Worm (Caenorhabditis elegans) whole organism, late embryonic: ENCODE data around the gene C46C11.4.
A peak's percentile ranks its signal among the peaks of the same experiment; 100 is the strongest.

Source experiments
- C08G9.2 ChIP-seq: sonication (generic microtip); optimal IDR thresholded peaks from 2 replicates; lab custom pipeline; 2016; ENCODE audit warnings: mild to moderate bottlenecking, missing genetic modification characterization, moderate library complexity, missing compliant biosample characterization
- F13H6.1 ChIP-seq: sonication (generic microtip); optimal IDR thresholded peaks from 2 replicates; lab custom pipeline; 2016; ENCODE audit warnings: missing genetic modification characterization, missing compliant biosample characterization
- K09A11.1 ChIP-seq: sonication (generic microtip); optimal IDR thresholded peaks from 2 replicates; lab custom pipeline; 2017; ENCODE audit warnings: antibody characterized with exemption, mild to moderate bottlenecking, missing genetic modification characterization, missing compliant biosample characterization; ENCODE audit not compliant: insufficient read depth
- T23F11.4 ChIP-seq: fragments of 200-800 bp; sonication (Bioruptor generic); optimal IDR thresholded peaks from 2 replicates; lab custom pipeline; 2018; ENCODE audit warnings: mild to moderate bottlenecking, missing genetic modification characterization, missing compliant biosample characterization
- Y22D7AL.16 ChIP-seq: sonication (generic microtip); optimal IDR thresholded peaks from 2 replicates; lab custom pipeline; 2016; ENCODE audit warnings: missing genetic modification characterization, missing compliant biosample characterization
- ama-1 ChIP-seq: fragments of 150-350 bp; optimal IDR thresholded peaks from 2 replicates; lab custom pipeline; 2014
- ceh-19 ChIP-seq: fragments of 200-800 bp; sonication (Bioruptor generic); optimal IDR thresholded peaks from 2 replicates; lab custom pipeline; 2018; ENCODE audit warnings: mild to moderate bottlenecking, missing genetic modification characterization, missing compliant biosample characterization
- ceh-2 ChIP-seq: sonication (generic microtip); optimal IDR thresholded peaks from 2 replicates; lab custom pipeline; 2016; ENCODE audit warnings: missing genotype, missing genetic modification characterization, missing compliant biosample characterization
- ceh-24 ChIP-seq: sonication (generic microtip); optimal IDR thresholded peaks from 2 replicates; lab custom pipeline; 2016; ENCODE audit warnings: mild to moderate bottlenecking, missing genetic modification characterization, missing compliant biosample characterization
- ceh-30 ChIP-seq: fragments of 150-350 bp; optimal IDR thresholded peaks from 2 replicates; lab custom pipeline; 2014; ENCODE audit warnings: missing biosample characterization, missing genetic modification characterization
- ceh-31 ChIP-seq: sonication (generic microtip); optimal IDR thresholded peaks from 2 replicates; lab custom pipeline; 2016; ENCODE audit warnings: missing genetic modification characterization, missing compliant biosample characterization
- ceh-34 ChIP-seq: sonication (generic microtip); optimal IDR thresholded peaks from 2 replicates; lab custom pipeline; 2016; ENCODE audit warnings: mild to moderate bottlenecking, missing genetic modification characterization, missing compliant biosample characterization
- ceh-48 ChIP-seq: sonication (generic microtip); optimal IDR thresholded peaks from 2 replicates; lab custom pipeline; 2016; ENCODE audit warnings: missing genetic modification characterization, inconsistent platforms, missing compliant biosample characterization
- ceh-6 ChIP-seq: fragments of 200-800 bp; sonication (Bioruptor generic); optimal IDR thresholded peaks from 2 replicates; lab custom pipeline; 2018; ENCODE audit warnings: mild to moderate bottlenecking, missing genetic modification characterization, missing compliant biosample characterization
- ceh-9 ChIP-seq: sonication (generic microtip); optimal IDR thresholded peaks from 2 replicates; lab custom pipeline; 2016; ENCODE audit warnings: mild to moderate bottlenecking, missing genetic modification characterization, inconsistent platforms, missing compliant biosample characterization
- che-1 ChIP-seq: sonication (generic microtip); optimal IDR thresholded peaks from 2 replicates; lab custom pipeline; 2016; ENCODE audit warnings: mild to moderate bottlenecking, missing genetic modification characterization, missing compliant biosample characterization
- dve-1 ChIP-seq: sonication (generic microtip); optimal IDR thresholded peaks from 2 replicates; lab custom pipeline; 2017; ENCODE audit warnings: antibody characterized with exemption, mild to moderate bottlenecking, missing genetic modification characterization, missing compliant biosample characterization
- elt-4 ChIP-seq: sonication (generic microtip); optimal IDR thresholded peaks from 2 replicates; lab custom pipeline; 2016; ENCODE audit warnings: missing genetic modification characterization, missing compliant biosample characterization
- ets-4 ChIP-seq: sonication (generic microtip); optimal IDR thresholded peaks from 2 replicates; lab custom pipeline; 2016; ENCODE audit warnings: missing genetic modification characterization, missing compliant biosample characterization
- eyg-1 ChIP-seq: sonication (generic microtip); optimal IDR thresholded peaks from 2 replicates; lab custom pipeline; 2016; ENCODE audit warnings: missing genotype, missing genetic modification characterization, missing compliant biosample characterization
- fax-1 ChIP-seq: sonication (generic microtip); optimal IDR thresholded peaks from 2 replicates; lab custom pipeline; 2016; ENCODE audit warnings: missing genotype, missing genetic modification characterization, missing compliant biosample characterization
- fkh-10 ChIP-seq: fragments of 150-350 bp; optimal IDR thresholded peaks from 2 replicates; lab custom pipeline; 2014; ENCODE audit warnings: missing biosample characterization, missing genetic modification reagents, missing genetic modification characterization
- fkh-6 ChIP-seq: sonication (generic microtip); optimal IDR thresholded peaks from 2 replicates; lab custom pipeline; 2016; ENCODE audit warnings: missing genetic modification characterization, missing compliant biosample characterization
- hlh-13 ChIP-seq: fragments of 200-800 bp; sonication (Bioruptor generic); optimal IDR thresholded peaks from 2 replicates; lab custom pipeline; 2018; ENCODE audit warnings: mild to moderate bottlenecking, missing genetic modification characterization, missing compliant biosample characterization
- hlh-30 ChIP-seq: sonication (generic microtip); optimal IDR thresholded peaks from 2 replicates; lab custom pipeline; 2017; ENCODE audit warnings: antibody characterized with exemption, missing genetic modification characterization, missing compliant biosample characterization; ENCODE audit not compliant: insufficient read depth
- hlh-8 ChIP-seq: sonication (generic microtip); optimal IDR thresholded peaks from 2 replicates; lab custom pipeline; 2016; ENCODE audit warnings: missing genotype, missing genetic modification characterization, missing compliant biosample characterization
- lim-6 ChIP-seq: sonication (generic microtip); optimal IDR thresholded peaks from 2 replicates; lab custom pipeline; 2016; ENCODE audit warnings: missing genetic modification characterization, missing compliant biosample characterization
- madf-2 ChIP-seq: sonication (generic microtip); optimal IDR thresholded peaks from 2 replicates; lab custom pipeline; 2017; ENCODE audit warnings: missing genetic modification characterization, missing compliant biosample characterization
- nhr-11 ChIP-seq: fragments of 150-350 bp; optimal IDR thresholded peaks from 2 replicates; lab custom pipeline; 2014; ENCODE audit warnings: missing biosample characterization, missing genetic modification characterization
- nhr-232 ChIP-seq: sonication (generic microtip); optimal IDR thresholded peaks from 2 replicates; lab custom pipeline; 2016; ENCODE audit warnings: missing genetic modification characterization, missing compliant biosample characterization
- npax-4 ChIP-seq: sonication (generic microtip); optimal IDR thresholded peaks from 2 replicates; lab custom pipeline; 2016; ENCODE audit warnings: missing genetic modification characterization, missing compliant biosample characterization
- pat-9 ChIP-seq: fragments of 200-800 bp; sonication (Bioruptor generic); optimal IDR thresholded peaks from 2 replicates; lab custom pipeline; 2018; ENCODE audit warnings: mild to moderate bottlenecking, missing genetic modification characterization, moderate library complexity, missing compliant biosample characterization
- pax-1 ChIP-seq: fragments of 150-350 bp; optimal IDR thresholded peaks from 2 replicates; lab custom pipeline; 2014; ENCODE audit warnings: missing biosample characterization, missing genetic modification characterization
- pha-2 ChIP-seq: sonication (generic microtip); optimal IDR thresholded peaks from 2 replicates; lab custom pipeline; 2017; ENCODE audit warnings: mild to moderate bottlenecking, missing genetic modification characterization, missing compliant biosample characterization
- pha-4 ChIP-seq: fragments of 150-350 bp; optimal IDR thresholded peaks from 2 replicates; lab custom pipeline; 2018; ENCODE audit warnings: missing biosample characterization, missing genetic modification reagents, missing genetic modification characterization
- pqm-1 ChIP-seq: sonication (generic microtip); optimal IDR thresholded peaks from 2 replicates; lab custom pipeline; 2016; ENCODE audit warnings: missing genetic modification characterization, missing compliant biosample characterization
- ref-2 ChIP-seq: sonication (generic microtip); optimal IDR thresholded peaks from 2 replicates; lab custom pipeline; 2016; ENCODE audit warnings: missing genetic modification characterization, missing compliant biosample characterization
- rnt-1 ChIP-seq: sonication (generic microtip); optimal IDR thresholded peaks from 2 replicates; lab custom pipeline; 2016; ENCODE audit warnings: missing genetic modification characterization, missing compliant biosample characterization
- sdc-2 ChIP-seq: sonication (generic microtip); optimal IDR thresholded peaks from 2 replicates; lab custom pipeline; 2016; ENCODE audit warnings: missing genotype, missing genetic modification characterization, missing compliant biosample characterization
- sox-4 ChIP-seq: sonication (generic microtip); optimal IDR thresholded peaks from 2 replicates; lab custom pipeline; 2017; ENCODE audit warnings: mild to moderate bottlenecking, missing genetic modification characterization, inconsistent platforms, missing compliant biosample characterization
- tbx-2 ChIP-seq: sonication (generic microtip); optimal IDR thresholded peaks from 2 replicates; lab custom pipeline; 2016; ENCODE audit warnings: missing genetic modification characterization, missing compliant biosample characterization
- ttx-3 ChIP-seq: sonication (generic microtip); optimal IDR thresholded peaks from 2 replicates; lab custom pipeline; 2016; ENCODE audit warnings: missing genetic modification reagents, missing genetic modification characterization, missing compliant biosample characterization
- unc-3 ChIP-seq, 2 experiments: fragments of 200-800 bp in 1 of 2; sonication (Bioruptor generic) in 1 of 2; sonication (generic microtip) in 1 of 2; conservative IDR thresholded peaks in 1 of 2; optimal IDR thresholded peaks in 1 of 2; 2 replicates each; pipeline versions ENCODE4 v1.3.6 to Lab custom; 2016 to 2022; ENCODE audit warnings: missing compliant biosample characterization in 2 of 2, missing genetic modification characterization in 2 of 2, missing genetic modification reagents in 1 of 2
- unc-42 ChIP-seq: sonication (generic microtip); optimal IDR thresholded peaks from 2 replicates; lab custom pipeline; 2016; ENCODE audit warnings: missing genotype, missing genetic modification characterization, missing compliant biosample characterization
- unc-55 ChIP-seq: sonication (generic microtip); optimal IDR thresholded peaks from 2 replicates; lab custom pipeline; 2017; ENCODE audit warnings: missing biosample characterization, missing genetic modification reagents, missing genetic modification characterization
- unc-86 ChIP-seq: sonication (generic microtip); optimal IDR thresholded peaks from 2 replicates; lab custom pipeline; 2016; ENCODE audit warnings: missing genetic modification characterization, missing compliant biosample characterization
- zip-5 ChIP-seq: sonication (generic microtip); optimal IDR thresholded peaks from 2 replicates; lab custom pipeline; 2016; ENCODE audit warnings: missing genetic modification characterization, missing compliant biosample characterization
- ztf-16 ChIP-seq: sonication (generic microtip); optimal IDR thresholded peaks from 2 replicates; lab custom pipeline; 2017; ENCODE audit warnings: missing genetic modification characterization, missing compliant biosample characterization

Gene C46C11.4

DNA sequence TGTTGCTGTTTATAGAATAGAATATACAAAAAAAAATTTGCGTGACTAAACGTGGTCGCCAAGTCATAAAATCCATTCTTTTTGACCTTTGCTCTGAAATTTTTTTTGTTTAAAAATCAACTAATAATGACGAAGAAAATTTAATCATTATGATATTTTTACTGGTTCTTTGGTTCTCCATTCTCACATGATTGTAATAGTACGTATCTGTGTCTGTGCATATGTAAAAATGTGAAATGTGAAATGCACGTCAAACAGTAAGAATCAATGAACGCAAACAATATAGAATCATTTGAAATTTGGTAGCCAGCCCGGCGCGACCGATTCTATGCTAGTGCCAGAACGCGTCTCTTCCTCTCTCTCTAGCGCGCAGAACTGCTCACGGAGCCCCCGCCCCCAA is 10.2 kb downstream of the C46C11.4 start, which contains the start of gene hosl-1:
hosl-1 (plus strand) TSS at position 301 of the 400 bp plus-strand sequence.
- TF ChIP-seq pha-4 (tag; lab: Kevin White, UChicago): no peak
- TF ChIP-seq ceh-2 (tag; lab: Kevin White, UChicago): no peak
- TF ChIP-seq unc-3 (GFP tag; conservative IDR thresholded peaks at IDR 0.05; lab: Robert Waterston, UW): no peak
- no peak for TF ChIP-seq unc-3 (tag; optimal IDR thresholded peaks at IDR 0.05; lab: Kevin White, UChicago)
- TF ChIP-seq pax-1 (tag; lab: Kevin White, UChicago): no peak
- no peak for TF ChIP-seq zip-5
- TF ChIP-seq rnt-1 (tag; lab: Kevin White, UChicago): no peak
- TF ChIP-seq ref-2 (tag; lab: Kevin White, UChicago): no peak
- TF ChIP-seq ceh-30 (tag; lab: Kevin White, UChicago): no peak
- TF ChIP-seq Y22D7AL.16: no peak
- TF ChIP-seq pha-2 (tag; lab: Kevin White, UChicago): no peak
- TF ChIP-seq ceh-31 (tag; lab: Kevin White, UChicago): no peak

DNA sequence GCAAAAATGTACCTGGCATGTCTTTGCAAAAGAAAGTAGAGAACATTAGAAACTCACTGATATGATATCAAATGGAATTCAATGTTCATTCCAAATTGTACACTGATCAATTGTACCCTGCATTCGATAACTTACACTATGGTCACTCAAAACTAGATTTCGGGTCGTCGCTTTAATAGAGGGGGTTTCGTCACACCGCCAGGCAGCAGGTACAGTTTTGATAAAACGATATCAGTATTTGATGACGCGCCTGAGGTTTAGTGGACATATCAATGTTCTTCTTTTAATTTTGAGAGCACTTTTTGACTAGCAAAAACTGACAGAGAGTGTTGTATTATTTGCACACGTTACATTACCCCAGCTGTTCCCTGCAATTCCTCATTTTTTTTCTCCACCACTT is 10.9 kb downstream of the C46C11.4 start:
- TF ChIP-seq npax-4 (no peak), ttx-3 (tag; lab: Kevin White, UChicago) (no peak), tbx-2 (tag; lab: Kevin White, UChicago) (no peak)

DNA sequence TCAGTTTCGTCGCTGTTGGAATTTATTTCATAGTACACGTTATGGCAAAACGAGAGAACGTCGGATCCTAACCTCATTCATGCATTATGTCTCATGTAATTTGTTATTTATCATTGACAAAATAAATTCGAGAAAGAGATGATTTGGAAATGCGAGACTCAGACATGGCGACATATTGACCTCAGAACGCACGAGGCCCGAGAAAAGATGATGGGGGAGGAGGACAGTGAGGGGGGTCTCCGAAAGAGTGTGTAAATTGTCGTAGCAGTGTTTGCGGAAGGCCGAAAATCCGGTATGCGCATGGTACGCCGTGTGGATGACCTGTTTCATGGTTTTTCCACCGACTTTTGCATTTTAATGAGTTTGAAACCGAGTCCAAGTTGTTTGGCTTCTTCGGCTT is 11.4 kb downstream of the C46C11.4 start:
- TF ChIP-seq madf-2 (tag; lab: Kevin White, UChicago): no peak
- no peak for TF ChIP-seq che-1 (tag; lab: Kevin White, UChicago)
- no peak for TF ChIP-seq Y22D7AL.16
- no peak for TF ChIP-seq ceh-6 (GFP tag; lab: Kevin White, UChicago)
- TF ChIP-seq rnt-1 (tag; lab: Kevin White, UChicago): peak; percentile 33
- no peak for TF ChIP-seq ceh-48 (tag; lab: Kevin White, UChicago)
- TF ChIP-seq ama-1: no peak
- TF ChIP-seq ttx-3 (tag; lab: Kevin White, UChicago): no peak
- TF ChIP-seq unc-42 (tag; lab: Kevin White, UChicago): peak; percentile 29
- peak; percentile 68 for TF ChIP-seq unc-55
- no peak for TF ChIP-seq nhr-232
- TF ChIP-seq ceh-24 (tag; lab: Kevin White, UChicago): no peak
- TF ChIP-seq lim-6 (tag; lab: Kevin White, UChicago): no peak
- no peak for TF ChIP-seq ref-2 (tag; lab: Kevin White, UChicago)
- no peak for TF ChIP-seq ets-4 (tag; lab: Kevin White, UChicago)
- no peak for TF ChIP-seq ztf-16 (tag; lab: Kevin White, UChicago)
- no peak for TF ChIP-seq ceh-19
- no peak for TF ChIP-seq sox-4 (tag; lab: Kevin White, UChicago)
- TF ChIP-seq elt-4 (tag; lab: Kevin White, UChicago): no peak
- no peak for TF ChIP-seq eyg-1
- no peak for TF ChIP-seq nhr-11 (tag; lab: Kevin White, UChicago)
- TF ChIP-seq ceh-9: no peak
- no peak for TF ChIP-seq pat-9
- peak; percentile 22 for TF ChIP-seq ceh-34 (tag; lab: Kevin White, UChicago)
- TF ChIP-seq K09A11.1 (tag; lab: Kevin White, UChicago): no peak
- no peak for TF ChIP-seq fkh-6 (tag; lab: Kevin White, UChicago)
- no peak for TF ChIP-seq hlh-8 (tag; lab: Kevin White, UChicago)
- TF ChIP-seq pha-2 (tag; lab: Kevin White, UChicago): no peak
- no peak for TF ChIP-seq F13H6.1
- TF ChIP-seq ceh-2 (tag; lab: Kevin White, UChicago): peak; percentile 21
- no peak for TF ChIP-seq pax-1 (tag; lab: Kevin White, UChicago)
- no peak for TF ChIP-seq hlh-13 (GFP tag; lab: Kevin White, UChicago)
- TF ChIP-seq ceh-30 (tag; lab: Kevin White, UChicago): no peak
- TF ChIP-seq unc-3 (GFP tag; conservative IDR thresholded peaks at IDR 0.05; lab: Robert Waterston, UW): no peak
- no peak for TF ChIP-seq unc-3 (tag; optimal IDR thresholded peaks at IDR 0.05; lab: Kevin White, UChicago)
- TF ChIP-seq sdc-2 (tag; lab: Kevin White, UChicago): peak; percentile 44
- TF ChIP-seq unc-86 (tag; lab: Kevin White, UChicago): no peak
- TF ChIP-seq C08G9.2: peak; percentile 9
- TF ChIP-seq fax-1: no peak
- TF ChIP-seq ceh-31 (tag; lab: Kevin White, UChicago): peak; percentile 37
- no peak for TF ChIP-seq fkh-10 (GFP tag; lab: Kevin White, UChicago)
- TF ChIP-seq dve-1 (tag; lab: Kevin White, UChicago): no peak
- peak; percentile 78 for TF ChIP-seq hlh-30
- no peak for TF ChIP-seq pqm-1 (tag; lab: Kevin White, UChicago)
- no peak for TF ChIP-seq T23F11.4 (GFP tag; lab: Kevin White, UChicago)
